Fruit fly (Drosophila melanogaster): ENCODE data around the gene Ho.

Ho gene

dm6 chr3R:11673955-11674663 lies 5.4 kb upstream of the Ho start, which contains the start of gene CG14715 (continued):
- no peak for TF ChIP-seq Lim3 (GFP tag; IDR thresholded peaks at IDR 0.05)
- TF ChIP-seq CG9609 (GFP tag; optimal IDR thresholded peaks at IDR 0.05) = peak; percentile 34
- TF ChIP-seq CG12744 (GFP tag; optimal IDR thresholded peaks at IDR 0.05) = peak; percentile 13
- no peak for TF ChIP-seq croc (GFP tag; conservative IDR thresholded peaks at IDR 0.05)
- TF ChIP-seq Dek (tag; optimal IDR thresholded peaks at IDR 0.05) = peak; percentile 38
- TF ChIP-seq Atf6 (GFP tag; IDR thresholded peaks at IDR 0.05) = peak; percentile 34; the same call in 1 of the 2 replicates
- no peak for TF ChIP-seq Neu2 (GFP tag; optimal IDR thresholded peaks at IDR 0.05; ENCODE audit: borderline replicate concordance)
- TF ChIP-seq Scr (GFP tag; IDR thresholded peaks at IDR 0.05; ENCODE audit: partially characterized antibody) = peak; percentile 62
- TF ChIP-seq CG18476 (GFP tag; optimal IDR thresholded peaks at IDR 0.05) = peak; percentile 77
- no peak for TF ChIP-seq dan (GFP tag; IDR thresholded peaks at IDR 0.05)
- no peak for TF ChIP-seq Nf-YA (GFP tag; IDR thresholded peaks at IDR 0.05)
- no peak for TF ChIP-seq emc (GFP tag; optimal IDR thresholded peaks at IDR 0.05)
- no peak for TF ChIP-seq CG12299 (tag; optimal IDR thresholded peaks at IDR 0.05)
- TF ChIP-seq crc (GFP tag; optimal IDR thresholded peaks at IDR 0.05) = no peak
- TF ChIP-seq CG10979 (tag; optimal IDR thresholded peaks at IDR 0.05) = peak; percentile 16
- no peak for TF ChIP-seq run (tag; optimal IDR thresholded peaks at IDR 0.05)
- TF ChIP-seq Dip2 (GFP tag; IDR thresholded peaks at IDR 0.05) = no peak
- TF ChIP-seq Sry-δ (GFP tag; optimal IDR thresholded peaks at IDR 0.05) = peak; percentile 63
- TF ChIP-seq Chrac-16 (GFP tag; optimal IDR thresholded peaks at IDR 0.05) = peak; percentile 39
- TF ChIP-seq CG7839 (tag; optimal IDR thresholded peaks at IDR 0.05) = peak; percentile 48
- 0 out of 3 replicates have a peak, but pooled peaks have one; percentile 16 for TF ChIP-seq B-H1 (GFP tag; IDR thresholded peaks at IDR 0.05)
- no peak for TF ChIP-seq Hey (tag; optimal IDR thresholded peaks at IDR 0.05)
- TF ChIP-seq HmgZ (tag; optimal IDR thresholded peaks at IDR 0.05) = peak; percentile 67
- no peak for TF ChIP-seq CG10147 (GFP tag; optimal IDR thresholded peaks at IDR 0.05)
- no peak for TF ChIP-seq aop (GFP tag; IDR thresholded peaks at IDR 0.05)
- no peak for TF ChIP-seq fd96Cb (tag; optimal IDR thresholded peaks at IDR 0.05)
- TF ChIP-seq Sry-β (GFP tag; optimal IDR thresholded peaks at IDR 0.05) = no peak
- TF ChIP-seq CG2199 (GFP tag; IDR thresholded peaks at IDR 0.05) = no peak
- TF ChIP-seq CG8359 (GFP tag; optimal IDR thresholded peaks at IDR 0.05; ENCODE audit: borderline replicate concordance) = no peak
- no peak for TF ChIP-seq bbx (GFP tag; IDR thresholded peaks at IDR 0.05; ENCODE audit: partially characterized antibody)
- peak; percentile 47; the same call in 1 of the 2 replicates for TF ChIP-seq H2.0 (GFP tag; IDR thresholded peaks at IDR 0.05)
- TF ChIP-seq mam (GFP tag; optimal IDR thresholded peaks at IDR 0.05) = peak; percentile 44
- TF ChIP-seq CG10321 (GFP tag; IDR thresholded peaks at IDR 0.05) = no peak
- TF ChIP-seq CG9215 (GFP tag; IDR thresholded peaks at IDR 0.05) = no peak
- TF ChIP-seq nau (GFP tag; optimal IDR thresholded peaks at IDR 0.05) = no peak
- TF ChIP-seq jing (GFP tag; optimal IDR thresholded peaks at IDR 0.05) = no peak
- TF ChIP-seq CG10431 (GFP tag; optimal IDR thresholded peaks at IDR 0.05) = no peak
- TF ChIP-seq Oaz (GFP tag; IDR thresholded peaks at IDR 0.05) = no peak
- TF ChIP-seq corto (GFP tag; optimal IDR thresholded peaks at IDR 0.05) = no peak
- peak; percentile 73 for TF ChIP-seq CG2116 (GFP tag; optimal IDR thresholded peaks at IDR 0.05)
- no peak for TF ChIP-seq ken (GFP tag; IDR thresholded peaks at IDR 0.05)
- TF ChIP-seq HLH3B (GFP tag; IDR thresholded peaks at IDR 0.05) = no peak
- no peak for TF ChIP-seq NFAT (GFP tag; IDR thresholded peaks at IDR 0.05)
- TF ChIP-seq CG4424 (GFP tag; optimal IDR thresholded peaks at IDR 0.05) = no peak
- TF ChIP-seq lmd (GFP tag; IDR thresholded peaks at IDR 0.05) = peak; percentile 49; the same call in 1 of the 2 replicates
- TF ChIP-seq gce (GFP tag; IDR thresholded peaks at IDR 0.05) = no peak
- no peak for TF ChIP-seq Spps (tag; optimal IDR thresholded peaks at IDR 0.05)
- peak; percentile 23 for TF ChIP-seq CTCF (GFP tag; optimal IDR thresholded peaks at IDR 0.05)
- peak; percentile 17 for TF ChIP-seq nerfin-1 (tag; optimal IDR thresholded peaks at IDR 0.05)
- peak; percentile 3 for TF ChIP-seq Fer3 (tag; optimal IDR thresholded peaks at IDR 0.05)
- no peak for TF ChIP-seq CG6854 (GFP tag; optimal IDR thresholded peaks at IDR 0.05)
